Fruit fly (Drosophila melanogaster) whole organism, adult: ENCODE measurements around the gene CG7120.

ENCODE experiments used
- CG11617 ChIP-seq: fragments of 200-800 bp; sonication (Bioruptor generic); optimal IDR thresholded peaks from 2 replicates; lab custom pipeline; 2017; ENCODE audit warnings: mild to moderate bottlenecking, missing biosample characterization, missing genetic modification reagents, missing genetic modification characterization
- CG12768 ChIP-seq: fragments of 200-800 bp; sonication (Bioruptor generic); optimal IDR thresholded peaks from 2 replicates; lab custom pipeline; 2017; ENCODE audit warnings: missing biosample characterization, missing genetic modification characterization, mild to moderate bottlenecking, moderate library complexity, missing genetic modification reagents
- CG14711 ChIP-seq: fragments of 200-800 bp; sonication (Bioruptor generic); optimal IDR thresholded peaks from 2 replicates; lab custom pipeline; 2018; ENCODE audit warnings: missing biosample characterization, mild to moderate bottlenecking, missing genetic modification characterization, moderate library complexity
- CG1620 ChIP-seq: fragments of 200-800 bp; sonication (Bioruptor generic); optimal IDR thresholded peaks from 2 replicates; lab custom pipeline; 2016; ENCODE audit warnings: missing biosample characterization, missing genetic modification characterization
- CG33017 ChIP-seq: fragments of 200-800 bp; sonication (Bioruptor generic); optimal IDR thresholded peaks from 2 replicates; lab custom pipeline; 2018; ENCODE audit warnings: missing biosample characterization, mild to moderate bottlenecking, missing genetic modification characterization, moderate library complexity
- CG5204 ChIP-seq: fragments of 200-800 bp; sonication (Bioruptor generic); optimal IDR thresholded peaks from 2 replicates; lab custom pipeline; 2016; ENCODE audit warnings: missing biosample characterization, missing genetic modification characterization
- CG7045 ChIP-seq: fragments of 200-800 bp; sonication (Bioruptor generic); optimal IDR thresholded peaks from 2 replicates; lab custom pipeline; 2017; ENCODE audit warnings: missing biosample characterization, mild to moderate bottlenecking, missing genetic modification characterization
- CG7101 ChIP-seq: fragments of 200-800 bp; sonication (Bioruptor generic); optimal IDR thresholded peaks from 2 replicates; lab custom pipeline; 2018; ENCODE audit warnings: missing biosample characterization, mild to moderate bottlenecking, missing genetic modification characterization, moderate library complexity
- Clk ChIP-seq: fragments of 200-800 bp; sonication (Bioruptor generic); optimal IDR thresholded peaks from 2 replicates; lab custom pipeline; 2017; ENCODE audit warnings: missing biosample characterization, missing genetic modification characterization
- Crg-1 ChIP-seq: fragments of 200-800 bp; sonication (Bioruptor generic); optimal IDR thresholded peaks from 2 replicates; lab custom pipeline; 2016; ENCODE audit warnings: missing biosample characterization, missing genetic modification characterization
- Hr96 ChIP-seq: fragments of 200-800 bp; sonication (Bioruptor generic); optimal IDR thresholded peaks from 2 replicates; lab custom pipeline; 2016; ENCODE audit warnings: missing biosample characterization, missing genetic modification characterization
- Mnt ChIP-seq: fragments of 200-800 bp; sonication (Bioruptor generic); optimal IDR thresholded peaks from 2 replicates; lab custom pipeline; 2016; ENCODE audit warnings: missing biosample characterization, mild to moderate bottlenecking, missing genetic modification characterization
- bab1 ChIP-seq: fragments of 200-800 bp; sonication (Bioruptor generic); optimal IDR thresholded peaks from 3 replicates; lab custom pipeline; 2019; ENCODE audit warnings: missing biosample characterization, mild to moderate bottlenecking, missing genetic modification characterization, moderate library complexity
- cic ChIP-seq: fragments of 200-800 bp; sonication (Bioruptor generic); optimal IDR thresholded peaks from 2 replicates; lab custom pipeline; 2017; ENCODE audit warnings: missing biosample characterization, mild to moderate bottlenecking, missing genetic modification characterization, moderate library complexity
- cnc ChIP-seq, 2 experiments: fragments of >200 bp; optimal IDR thresholded peaks; 2 replicates each; lab custom pipeline; 2017
- kay ChIP-seq: fragments of 200-800 bp; sonication (Bioruptor generic); peaks from one replicate; lab custom pipeline; 2016; ENCODE audit warnings: missing biosample characterization, missing genetic modification characterization, borderline replicate concordance
- ovo ChIP-seq: fragments of 200-800 bp; sonication (Bioruptor generic); optimal IDR thresholded peaks from 2 replicates; lab custom pipeline; 2016; ENCODE audit warnings: missing biosample characterization, missing genetic modification characterization
- pad ChIP-seq: fragments of 200-800 bp; sonication (Bioruptor generic); optimal IDR thresholded peaks from 3 replicates; lab custom pipeline; 2017; ENCODE audit warnings: missing biosample characterization, missing genetic modification characterization, mild to moderate bottlenecking, moderate library complexity, missing genetic modification reagents
- tj ChIP-seq: fragments of 200-800 bp; sonication (Bioruptor generic); optimal IDR thresholded peaks from 3 replicates; lab custom pipeline; 2017; ENCODE audit warnings: missing biosample characterization, mild to moderate bottlenecking, missing genetic modification characterization, moderate library complexity
- toe ChIP-seq: fragments of 200-800 bp; sonication (Bioruptor generic); optimal IDR thresholded peaks from 2 replicates; lab custom pipeline; 2016; ENCODE audit warnings: missing biosample characterization, missing genetic modification characterization

The CG7120 gene

DNA sequence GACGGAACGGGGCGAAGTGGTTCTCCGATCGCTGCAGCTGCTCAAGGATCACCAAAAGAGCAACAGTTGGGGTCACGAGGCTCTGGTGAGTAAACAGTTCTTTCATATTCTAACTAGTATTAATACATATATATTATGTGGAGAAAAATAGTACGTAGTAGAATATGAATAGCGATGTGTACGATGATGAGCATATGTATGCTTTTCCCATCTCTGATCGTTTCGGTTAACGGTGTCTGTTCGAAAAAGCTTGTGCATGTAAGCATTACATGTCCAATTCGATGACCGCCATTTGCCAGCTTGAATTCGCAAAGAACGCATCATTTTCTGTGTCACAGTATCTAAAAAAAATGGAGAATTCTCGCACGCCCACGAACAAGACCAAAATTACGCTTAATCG lies 16.9 kb downstream of the CG7120 start, which contains the start of the genes Oseg1 and mtrm:
Gene Oseg1 (minus strand): TSS at position 101 of the 400 bp plus-strand sequence.
Gene mtrm (plus strand): TSS at position 288 of the 400 bp plus-strand sequence.
- TF ChIP-seq CG11617 (GFP tag; lab: Kevin White, UChicago) = no peak
- TF ChIP-seq CG12768 (GFP tag; lab: Kevin White, UChicago) = no peak
- no peak for TF ChIP-seq cic (GFP tag; lab: Kevin White, UChicago)
- TF ChIP-seq ovo = peak; percentile 41
- TF ChIP-seq CG33017 (tag; lab: Kevin White, UChicago) = no peak
- no peak for TF ChIP-seq cnc (optimal IDR thresholded peaks at IDR 0.05; lab: Kevin White, UChicago)

DNA sequence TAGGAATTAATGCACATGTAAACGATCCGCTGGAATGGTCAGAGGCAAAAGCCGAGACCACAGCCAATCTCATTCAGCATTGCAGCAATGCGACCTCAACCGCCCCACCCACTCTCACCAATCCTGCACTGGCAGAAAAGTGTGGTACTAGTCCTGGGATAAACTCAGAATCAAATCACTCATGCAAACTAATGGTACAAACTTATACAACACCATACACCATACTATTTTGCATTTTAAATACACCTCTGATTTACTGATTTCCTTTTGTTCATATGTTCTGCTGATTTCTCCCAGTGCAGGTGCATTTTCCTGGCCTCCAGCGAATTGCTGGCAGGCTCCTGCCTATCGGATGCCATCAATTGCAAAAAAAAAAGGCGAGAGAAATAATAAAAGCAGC lies 23.2 kb downstream of the CG7120 start:
- TF ChIP-seq Crg-1 (GFP tag; lab: Kevin White, UChicago) (no peak), CG7101 (no peak), bab1 (GFP tag; lab: Kevin White, UChicago) (no peak), Clk (GFP tag; lab: Kevin White, UChicago) (no peak), CG7045 (GFP tag; lab: Kevin White, UChicago) (no peak), tj (GFP tag; lab: Kevin White, UChicago) (no peak), ovo (no peak), cic (GFP tag; lab: Kevin White, UChicago) (no peak), CG5204 (GFP tag; lab: Kevin White, UChicago) (no peak), Hr96 (GFP tag; lab: Kevin White, UChicago) (no peak), Mnt (GFP tag; lab: Kevin White, UChicago) (no peak)

dm6 chr3L:8419622-8420176 lies 23.9 kb downstream of the CG7120 start:
- TF ChIP-seq CG5204 (GFP tag; lab: Kevin White, UChicago) (no peak), Crg-1 (GFP tag; lab: Kevin White, UChicago) (no peak), Hr96 (GFP tag; lab: Kevin White, UChicago) (no peak), CG14711 (tag; lab: Kevin White, UChicago) (no peak), cnc (optimal IDR thresholded peaks at IDR 0.05; lab: Kevin White, UChicago) (no peak), CG7045 (GFP tag; lab: Kevin White, UChicago) (no peak), CG33017 (tag; lab: Kevin White, UChicago) (no peak), Mnt (GFP tag; lab: Kevin White, UChicago) (no peak), kay (GFP tag; lab: Kevin White, UChicago) (no peak), bab1 (GFP tag; lab: Kevin White, UChicago) (no peak), CG7101 (no peak), CG11617 (GFP tag; lab: Kevin White, UChicago) (no peak), CG12768 (GFP tag; lab: Kevin White, UChicago) (no peak), tj (GFP tag; lab: Kevin White, UChicago) (no peak), pad (no peak), ovo (no peak), cic (GFP tag; lab: Kevin White, UChicago) (no peak), CG1620 (GFP tag; lab: Kevin White, UChicago) (no peak), Clk (GFP tag; lab: Kevin White, UChicago) (no peak), toe (GFP tag; lab: Kevin White, UChicago) (no peak)

DNA sequence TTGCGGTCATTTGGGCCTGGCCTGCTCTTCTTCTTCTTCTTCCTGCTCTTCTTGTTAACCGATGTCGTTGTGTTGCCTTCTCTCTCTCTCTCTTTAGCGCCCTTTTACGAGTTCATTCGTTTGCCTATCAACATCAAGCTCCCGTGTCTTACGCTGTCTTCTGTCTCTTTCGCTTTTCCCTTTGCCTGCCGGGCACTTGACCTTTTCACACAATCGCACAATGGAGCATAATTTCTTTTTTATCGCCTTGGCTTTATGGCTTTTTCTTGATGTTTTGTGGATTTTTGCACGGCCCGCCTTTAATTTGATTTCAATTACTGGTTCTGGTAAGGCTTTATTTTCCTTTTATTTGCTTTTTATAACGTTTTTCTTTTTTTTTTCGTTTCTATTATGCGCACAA lies 25.6 kb downstream of the CG7120 start:
- no peak for TF ChIP-seq Crg-1 (GFP tag; lab: Kevin White, UChicago)

DNA sequence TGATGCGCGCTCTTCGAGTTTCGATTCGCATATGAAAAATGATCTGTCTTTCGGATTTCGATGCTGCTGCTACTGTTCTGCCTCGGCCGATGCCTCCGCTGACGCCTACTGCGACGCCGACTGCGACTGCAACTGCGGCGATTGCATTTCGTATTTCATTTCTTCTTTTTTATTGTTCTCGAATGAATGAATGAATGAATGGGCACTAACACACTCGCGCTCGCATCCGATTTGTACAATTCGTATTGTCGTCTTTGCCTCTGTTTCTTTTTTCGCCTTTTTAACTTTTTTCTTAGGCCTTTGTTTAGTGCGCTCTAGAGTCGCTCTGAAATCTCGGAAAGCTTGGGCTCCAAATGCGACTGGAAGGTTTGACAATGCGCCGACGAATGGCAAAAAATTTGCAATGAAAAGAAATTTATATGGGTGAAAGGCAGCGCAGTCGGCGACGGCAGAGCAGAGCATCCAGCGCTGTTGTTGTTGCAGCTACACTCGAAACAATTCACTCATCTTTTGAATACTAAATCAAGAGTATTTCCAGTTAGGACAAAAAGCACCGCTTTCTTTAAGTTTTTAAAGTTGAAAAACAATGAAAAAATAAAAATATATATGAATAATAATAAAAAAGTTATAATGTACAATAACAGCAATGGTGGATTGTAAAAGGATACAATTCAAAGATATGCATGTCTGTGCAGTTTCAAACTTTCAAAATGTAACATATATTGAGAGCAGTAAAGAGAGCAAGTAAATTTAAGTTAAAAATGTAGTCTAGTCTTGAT lies 26.2 kb downstream of the CG7120 start, which contains the start of gene CG32354:
Gene CG32354 (minus strand): TSS at position 398 of the 779 bp plus-strand sequence.
- TF ChIP-seq CG11617 (GFP tag; lab: Kevin White, UChicago) (no peak), cic (GFP tag; lab: Kevin White, UChicago) (peak; percentile 24)

- TF ChIP-seq CG33017 (tag; lab: Kevin White, UChicago) (no peak), Clk (GFP tag; lab: Kevin White, UChicago) (no peak), CG14711 (tag; lab: Kevin White, UChicago) (no peak), Crg-1 (GFP tag; lab: Kevin White, UChicago) (no peak), pad (no peak), CG1620 (GFP tag; lab: Kevin White, UChicago) (no peak), Mnt (GFP tag; lab: Kevin White, UChicago) (no peak), tj (GFP tag; lab: Kevin White, UChicago) (no peak), toe (GFP tag; lab: Kevin White, UChicago) (no peak), Hr96 (GFP tag; lab: Kevin White, UChicago) (no peak), bab1 (GFP tag; lab: Kevin White, UChicago) (no peak), cnc (optimal IDR thresholded peaks at IDR 0.05; lab: Kevin White, UChicago) (no peak), CG11617 (GFP tag; lab: Kevin White, UChicago) (no peak), CG5204 (GFP tag; lab: Kevin White, UChicago) (no peak), CG7101 (no peak), CG12768 (GFP tag; lab: Kevin White, UChicago) (no peak), CG7045 (GFP tag; lab: Kevin White, UChicago) (no peak), kay (GFP tag; lab: Kevin White, UChicago) (no peak)
Observed at dm6 chr3L:8423156-8423555, 27.4 kb downstream of the CG7120 start.
